Fruit fly (Drosophila melanogaster) whole organism, embryonic: ENCODE measurements around the gene Ac78C.

ENCODE experiments used
- ATbp ChIP-seq: fragments of 200-800 bp; sonication (Bioruptor generic); optimal IDR thresholded peaks from 2 replicates; lab custom pipeline; 2017; ENCODE audit warnings: missing biosample characterization, mild to moderate bottlenecking, missing genetic modification characterization, missing genetic modification reagents
- BEAF-32 ChIP-seq: fragments of 200-800 bp; sonication (Bioruptor generic); optimal IDR thresholded peaks from 3 replicates; lab custom pipeline; 2017; ENCODE audit warnings: missing biosample characterization, missing genetic modification characterization, mild to moderate bottlenecking, moderate library complexity, missing genetic modification reagents
- CG10267 ChIP-seq: fragments of 200-800 bp; sonication (Bioruptor generic); optimal IDR thresholded peaks from 2 replicates; lab custom pipeline; 2018; ENCODE audit warnings: missing biosample characterization, mild to moderate bottlenecking, missing genetic modification characterization, moderate library complexity
- CG10565 ChIP-seq: fragments of 200-800 bp; sonication (Bioruptor generic); optimal IDR thresholded peaks from 3 replicates; lab custom pipeline; 2016; ENCODE audit warnings: missing biosample characterization, mild to moderate bottlenecking, missing genetic modification characterization
- CG10979 ChIP-seq: fragments of 200-800 bp; sonication (Bioruptor generic); optimal IDR thresholded peaks from 2 replicates; lab custom pipeline; 2018; ENCODE audit warnings: missing biosample characterization, mild to moderate bottlenecking, missing genetic modification characterization, moderate library complexity
- CG14441 ChIP-seq: fragments of 200-800 bp; sonication (Bioruptor generic); IDR thresholded peaks from 2 replicates; pipeline ENCODE4 v1.3.6; 2022; ENCODE audit warnings: missing biosample characterization, missing genetic modification characterization
- CG1603 ChIP-seq: fragments of 200-800 bp; sonication (Bioruptor generic); optimal IDR thresholded peaks from 2 replicates; lab custom pipeline; 2019; ENCODE audit warnings: missing biosample characterization, mild to moderate bottlenecking, missing genetic modification characterization, moderate library complexity
- CG16813 ChIP-seq: fragments of 200-800 bp; sonication (Bioruptor generic); IDR thresholded peaks from 3 replicates; pipeline ENCODE4 v1.3.6; 2022; ENCODE audit warnings: missing biosample characterization, missing genetic modification characterization; ENCODE audit not compliant: partially characterized antibody
- CG17359 ChIP-seq: fragments of 200-800 bp; sonication (Bioruptor generic); optimal IDR thresholded peaks from 3 replicates; lab custom pipeline; 2018; ENCODE audit warnings: missing biosample characterization, mild to moderate bottlenecking, missing genetic modification characterization, moderate library complexity
- CG18599 ChIP-seq: fragments of 200-800 bp; sonication (Bioruptor generic); optimal IDR thresholded peaks from 3 replicates; lab custom pipeline; 2017; ENCODE audit warnings: missing biosample characterization, missing genetic modification characterization, mild to moderate bottlenecking, moderate library complexity, missing genetic modification reagents
- CG2202 ChIP-seq: fragments of 200-800 bp; sonication (Bioruptor generic); optimal IDR thresholded peaks from 2 replicates; lab custom pipeline; 2018; ENCODE audit warnings: missing biosample characterization, mild to moderate bottlenecking, missing genetic modification characterization
- CG3065 ChIP-seq: fragments of 200-800 bp; sonication (Bioruptor generic); optimal IDR thresholded peaks from 2 replicates; lab custom pipeline; 2016; ENCODE audit warnings: missing biosample characterization, missing genetic modification characterization
- CG3847 ChIP-seq: fragments of 200-800 bp; sonication (Bioruptor generic); IDR thresholded peaks from 2 replicates; pipeline ENCODE4 v1.3.6; 2022; ENCODE audit warnings: missing biosample characterization, missing genetic modification characterization
- CG6689 ChIP-seq: fragments of 200-800 bp; sonication (Bioruptor generic); IDR thresholded peaks from 2 replicates; pipeline ENCODE4 v1.3.6; 2022; ENCODE audit warnings: missing biosample characterization, missing genetic modification characterization
- CG7786 ChIP-seq: fragments of 200-800 bp; sonication (Bioruptor generic); optimal IDR thresholded peaks from 2 replicates; lab custom pipeline; 2016; ENCODE audit warnings: missing biosample characterization, missing genetic modification characterization
- CTCF ChIP-seq: fragments of 200-800 bp; sonication (Bioruptor generic); optimal IDR thresholded peaks from 2 replicates; lab custom pipeline; 2017; ENCODE audit warnings: missing biosample characterization, mild to moderate bottlenecking, missing genetic modification characterization, moderate library complexity
- D ChIP-seq, 2 experiments: fragments of 200-800 bp in 1 of 2; fragments of >200 bp in 1 of 2; sonication (Bioruptor generic) in 1 of 2; optimal IDR thresholded peaks; 2 replicates in 1 of 2; 3 replicates in 1 of 2; lab custom pipeline; 2017; ENCODE audit warnings: mild to moderate bottlenecking in 1 of 2, missing biosample characterization in 1 of 2, missing genetic modification characterization in 1 of 2, missing genetic modification reagents in 1 of 2
- D19A ChIP-seq: fragments of 200-800 bp; optimal IDR thresholded peaks from 3 replicates; lab custom pipeline; 2019; ENCODE audit warnings: missing biosample characterization, mild to moderate bottlenecking, missing genetic modification characterization, moderate library complexity
- Dip3 ChIP-seq: fragments of 200-800 bp; sonication (Bioruptor generic); optimal IDR thresholded peaks from 3 replicates; lab custom pipeline; 2016; ENCODE audit warnings: missing biosample characterization, missing genetic modification characterization
- Drgx ChIP-seq: fragments of 200-800 bp; sonication (Bioruptor generic); IDR thresholded peaks from 2 replicates; pipeline ENCODE4 v1.3.6; 2022; ENCODE audit warnings: missing biosample characterization, missing genetic modification characterization
- Ets65A ChIP-seq: fragments of 200-800 bp; sonication (Bioruptor generic); peaks from one replicate; lab custom pipeline; 2016; ENCODE audit warnings: missing biosample characterization, missing genetic modification characterization
- Fer1 ChIP-seq: fragments of 200-800 bp; sonication (Bioruptor generic); optimal IDR thresholded peaks from 2 replicates; lab custom pipeline; 2017; ENCODE audit warnings: missing biosample characterization, mild to moderate bottlenecking, missing genetic modification characterization
- HHEX ChIP-seq: fragments of 200-800 bp; sonication (Bioruptor generic); optimal IDR thresholded peaks from 3 replicates; lab custom pipeline; 2017; ENCODE audit warnings: missing biosample characterization, mild to moderate bottlenecking, missing genetic modification characterization, missing genetic modification reagents
- Hr51 ChIP-seq, 2 experiments: fragments of 200-800 bp; sonication (Bioruptor generic); optimal IDR thresholded peaks; 2 replicates in 1 of 2; 3 replicates in 1 of 2; lab custom pipeline; 2016 to 2018; ENCODE audit warnings: missing biosample characterization in 2 of 2, missing genetic modification characterization in 2 of 2, mild to moderate bottlenecking in 1 of 2, moderate library complexity in 1 of 2
- MESR4 ChIP-seq: fragments of 200-800 bp; sonication (Bioruptor generic); optimal IDR thresholded peaks from 2 replicates; lab custom pipeline; 2018; ENCODE audit warnings: missing biosample characterization, mild to moderate bottlenecking, missing genetic modification characterization, moderate library complexity
- MTF-1 ChIP-seq: fragments of 200-800 bp; sonication (Bioruptor generic); optimal IDR thresholded peaks from 2 replicates; lab custom pipeline; 2018; ENCODE audit warnings: missing biosample characterization, mild to moderate bottlenecking, missing genetic modification characterization, borderline replicate concordance
- Mes4 ChIP-seq: fragments of 200-800 bp; sonication (Bioruptor generic); optimal IDR thresholded peaks from 2 replicates; lab custom pipeline; 2016; ENCODE audit warnings: missing biosample characterization, missing genetic modification characterization
- Neu2 ChIP-seq: fragments of 200-800 bp; sonication (Bioruptor generic); optimal IDR thresholded peaks from 3 replicates; lab custom pipeline; 2016; ENCODE audit warnings: missing biosample characterization, missing genetic modification characterization, borderline replicate concordance
- Nf-YB ChIP-seq: fragments of 200-800 bp; sonication (Bioruptor generic); optimal IDR thresholded peaks from 3 replicates; lab custom pipeline; 2019; ENCODE audit warnings: missing biosample characterization, mild to moderate bottlenecking, missing genetic modification characterization, moderate library complexity
- Sin3A ChIP-seq: fragments of >200 bp; optimal IDR thresholded peaks from 2 replicates; lab custom pipeline; 2018
- Xbp1 ChIP-seq: fragments of 200-800 bp; sonication (Bioruptor generic); optimal IDR thresholded peaks from 3 replicates; lab custom pipeline; 2016; ENCODE audit warnings: missing biosample characterization, mild to moderate bottlenecking, missing genetic modification characterization
- aop ChIP-seq: fragments of 200-800 bp; sonication (Bioruptor generic); IDR thresholded peaks from 2 replicates; pipeline ENCODE4 v1.3.6; 2022; ENCODE audit warnings: missing biosample characterization, missing genetic modification characterization
- bsh ChIP-seq, 2 experiments: fragments of 200-800 bp; sonication (Bioruptor generic); optimal IDR thresholded peaks; 2 replicates each; lab custom pipeline; 2017 to 2018; ENCODE audit warnings: mild to moderate bottlenecking in 2 of 2, missing biosample characterization in 2 of 2, missing genetic modification characterization in 2 of 2, moderate library complexity in 1 of 2
- btn ChIP-seq: fragments of 200-800 bp; sonication (Bioruptor generic); optimal IDR thresholded peaks from 2 replicates; lab custom pipeline; 2016; ENCODE audit warnings: missing biosample characterization, missing genetic modification characterization
- cas ChIP-seq: fragments of 200-800 bp; sonication (Bioruptor generic); IDR thresholded peaks from 2 replicates; pipeline ENCODE4 v1.3.6; 2022; ENCODE audit warnings: missing biosample characterization, missing genetic modification characterization
- dpn ChIP-seq, 2 experiments: fragments of 200-800 bp; sonication (Bioruptor generic); optimal IDR thresholded peaks; 3 replicates each; lab custom pipeline; 2016; ENCODE audit warnings: missing biosample characterization in 2 of 2, missing genetic modification characterization in 2 of 2
- dysf ChIP-seq: fragments of 200-800 bp; sonication (Bioruptor generic); IDR thresholded peaks from 3 replicates; pipeline ENCODE4 v1.3.6; 2022; ENCODE audit warnings: missing biosample characterization, missing genetic modification characterization
- exex ChIP-seq: fragments of 200-800 bp; sonication (Bioruptor generic); optimal IDR thresholded peaks from 4 replicates; lab custom pipeline; 2018; ENCODE audit warnings: missing biosample characterization, mild to moderate bottlenecking, missing genetic modification characterization, moderate library complexity
- fru ChIP-seq: fragments of >200 bp; optimal IDR thresholded peaks from 2 replicates; lab custom pipeline; 2017
- gce ChIP-seq: fragments of 200-800 bp; sonication (Bioruptor generic); IDR thresholded peaks from 3 replicates; pipeline ENCODE4 v1.3.6; 2022; ENCODE audit warnings: missing biosample characterization, missing genetic modification characterization
- hkb ChIP-seq, 2 experiments: fragments of 200-800 bp in 1 of 2; fragments of >200 bp in 1 of 2; sonication (Bioruptor generic) in 1 of 2; IDR thresholded peaks in 1 of 2; optimal IDR thresholded peaks in 1 of 2; 2 replicates each; pipeline versions ENCODE4 v1.3.6 to Lab custom; 2017 to 2022; ENCODE audit warnings: missing biosample characterization in 1 of 2, missing genetic modification characterization in 1 of 2
- kay ChIP-seq: fragments of 200-800 bp; sonication (Bioruptor generic); optimal IDR thresholded peaks from 2 replicates; lab custom pipeline; 2016; ENCODE audit warnings: missing biosample characterization, missing genetic modification characterization
- pho ChIP-seq: fragments of 200-800 bp; sonication (Bioruptor generic); optimal IDR thresholded peaks from 2 replicates; lab custom pipeline; 2016; ENCODE audit warnings: missing biosample characterization, missing genetic modification characterization
- prd ChIP-seq, 3 experiments: fragments of >200 bp in 2 of 3; fragments of 200-800 bp in 1 of 3; sonication (Bioruptor generic) in 1 of 3; optimal IDR thresholded peaks in 2 of 3; IDR thresholded peaks in 1 of 3; 2 replicates in 2 of 3; 3 replicates in 1 of 3; pipeline versions ENCODE4 v1.3.6 to Lab custom; 2017 to 2022; ENCODE audit warnings: missing biosample characterization in 1 of 3, missing genetic modification characterization in 1 of 3
- rib ChIP-seq: fragments of 200-800 bp; sonication (Bioruptor generic); IDR thresholded peaks from 2 replicates; pipeline ENCODE4 v1.3.6; 2022; ENCODE audit warnings: missing biosample characterization, missing genetic modification characterization
- run ChIP-seq: fragments of 200-800 bp; sonication (Bioruptor generic); optimal IDR thresholded peaks from 3 replicates; lab custom pipeline; 2018; ENCODE audit warnings: missing biosample characterization, mild to moderate bottlenecking, missing genetic modification characterization
- sens ChIP-seq: fragments of 200-800 bp; sonication (Bioruptor generic); peaks from one replicate; lab custom pipeline; 2016; ENCODE audit warnings: missing biosample characterization, missing genetic modification characterization
- seq ChIP-seq: fragments of 200-800 bp; sonication (Bioruptor generic); IDR thresholded peaks from 2 replicates; pipeline ENCODE4 v1.3.6; 2022; ENCODE audit warnings: missing biosample characterization, missing genetic modification characterization
- tio ChIP-seq: fragments of 200-800 bp; sonication (Bioruptor generic); optimal IDR thresholded peaks from 2 replicates; lab custom pipeline; 2017; ENCODE audit warnings: missing biosample characterization, missing genetic modification characterization, inconsistent platforms
- wdn ChIP-seq: fragments of 200-800 bp; sonication (Bioruptor generic); IDR thresholded peaks from 2 replicates; pipeline ENCODE4 v1.3.6; 2022; ENCODE audit warnings: missing biosample characterization, missing genetic modification characterization
- z ChIP-seq: fragments of 200-800 bp; sonication (Bioruptor generic); IDR thresholded peaks from 3 replicates; pipeline ENCODE4 v1.3.6; 2022; ENCODE audit warnings: missing biosample characterization, missing genetic modification characterization

Ac78C gene

dm6 chr3L:21131427-21131826 lies 40.3 kb downstream of the Ac78C start, which contains the start of gene ICA69 (continued):
- TF ChIP-seq bsh (GFP tag; optimal IDR thresholded peaks at IDR 0.05; lab: Kevin White, UChicago) (no peak), CG16813 (GFP tag; lab: Robert Waterston, UW) (0 out of 3 replicates have a peak, but pooled peaks have one; percentile 34), rib (GFP tag; lab: Robert Waterston, UW) (no peak), seq (GFP tag; lab: Robert Waterston, UW) (peak; percentile 40; the same call in 1 of the 2 replicates), hkb (optimal IDR thresholded peaks at IDR 0.05; lab: Kevin White, UChicago) (no peak), hkb (GFP tag; IDR thresholded peaks at IDR 0.05; lab: Robert Waterston, UW) (no peak), z (GFP tag; lab: Robert Waterston, UW) (no peak), CG10979 (tag; lab: Kevin White, UChicago) (no peak), exex (no peak), ATbp (GFP tag; lab: Kevin White, UChicago) (no peak), CTCF (GFP tag; lab: Kevin White, UChicago) (peak; percentile 41), Mes4 (GFP tag; lab: Kevin White, UChicago) (no peak), D (optimal IDR thresholded peaks at IDR 0.05; lab: Kevin White, UChicago) (no peak), D (GFP tag; optimal IDR thresholded peaks at IDR 0.05; lab: Kevin White, UChicago) (no peak), Nf-YB (no peak), tio (GFP tag; lab: Kevin White, UChicago) (no peak), Dip3 (GFP tag; lab: Kevin White, UChicago) (no peak), MTF-1 (GFP tag; lab: Kevin White, UChicago) (no peak), CG3847 (no peak), Xbp1 (no peak), dpn (GFP tag; optimal IDR thresholded peaks at IDR 0.05; lab: Kevin White, UChicago) (no peak), Drgx (no peak), wdn (GFP tag; lab: Robert Waterston, UW) (no peak), sens (no peak), CG2202 (no peak), prd (optimal IDR thresholded peaks at IDR 0.05; lab: Kevin White, UChicago) (no peak), prd (GFP tag; IDR thresholded peaks at IDR 0.05; lab: Robert Waterston, UW) (no peak), HHEX (no peak), CG1603 (tag; lab: Kevin White, UChicago) (peak; percentile 22), gce (GFP tag; lab: Robert Waterston, UW) (no peak), Sin3A (peak; percentile 82), D19A (tag; lab: Kevin White, UChicago) (no peak), CG7786 (GFP tag; lab: Kevin White, UChicago) (no peak), Hr51 (GFP tag; optimal IDR thresholded peaks at IDR 0.05; lab: Kevin White, UChicago) (no peak), aop (GFP tag; lab: Robert Waterston, UW) (no peak), cas (GFP tag; lab: Robert Waterston, UW) (no peak), dysf (no peak), BEAF-32 (GFP tag; lab: Kevin White, UChicago) (peak; percentile 50), CG17359 (tag; lab: Kevin White, UChicago) (no peak), Ets65A (GFP tag; lab: Kevin White, UChicago) (peak; percentile 69), btn (GFP tag; lab: Kevin White, UChicago) (no peak), CG10267 (tag; lab: Kevin White, UChicago) (peak; percentile 93), Fer1 (GFP tag; lab: Kevin White, UChicago) (no peak), kay (GFP tag; lab: Kevin White, UChicago) (no peak), MESR4 (GFP tag; lab: Kevin White, UChicago) (peak; percentile 44), CG10565 (GFP tag; lab: Kevin White, UChicago) (no peak), CG14441 (GFP tag; lab: Robert Waterston, UW) (no peak), run (tag; lab: Kevin White, UChicago) (no peak), fru (no peak), pho (GFP tag; lab: Kevin White, UChicago) (no peak), CG3065 (GFP tag; lab: Kevin White, UChicago) (no peak), Neu2 (no peak), CG18599 (GFP tag; lab: Kevin White, UChicago) (no peak), CG6689 (no peak)
